Worm (Caenorhabditis elegans) whole organism, L4/young adult: ENCODE measurements around the gene mec-2.

ENCODE experiments used
- W03F9.2 ChIP-seq: fragments of 150-350 bp; optimal IDR thresholded peaks from 2 replicates; lab custom pipeline; 2014; ENCODE audit warnings: missing biosample characterization, missing genetic modification characterization
- dao-5 ChIP-seq: sonication (generic microtip); optimal IDR thresholded peaks from 2 replicates; lab custom pipeline; 2016; ENCODE audit warnings: missing genotype, missing genetic modification characterization, moderate library complexity, missing compliant biosample characterization
- him-1 ChIP-seq: sonication (generic microtip); optimal IDR thresholded peaks from 2 replicates; lab custom pipeline; 2016; ENCODE audit warnings: missing genotype, missing genetic modification reagents, missing genetic modification characterization, missing compliant biosample characterization

The mec-2 gene

ce11 chrX:5579714-5580265 is 12.2 kb downstream of the mec-2 start:
- TF ChIP-seq him-1 (tag; lab: Kevin White, UChicago) (no peak), W03F9.2 (no peak), dao-5 (no peak)

- TF ChIP-seq dao-5 = no peak
- TF ChIP-seq him-1 (tag; lab: Kevin White, UChicago) = no peak
- TF ChIP-seq W03F9.2 = no peak
These were observed 24.3 kb downstream of the mec-2 start for ce11 chrX:5591830-5592229.

ce11 chrX:5592517-5593183 is 25.1 kb downstream of the mec-2 start, which contains the start of gene unc-97:
unc-97 (plus strand) TSS chrX:5593133.
- TF ChIP-seq dao-5 = no peak

ce11 chrX:5599224-5599623 is 31.7 kb downstream of the mec-2 start, which contains the start of gene sulp-2:
sulp-2 (minus strand) TSS chrX:5599330.
- TF ChIP-seq W03F9.2 = no peak
- TF ChIP-seq him-1 (tag; lab: Kevin White, UChicago) = no peak
- no peak for TF ChIP-seq dao-5

- no peak for TF ChIP-seq him-1 (tag; lab: Kevin White, UChicago)
- TF ChIP-seq dao-5 = no peak
- no peak for TF ChIP-seq W03F9.2
These were observed 35.8 kb downstream of the mec-2 start, which contains the start of gene F14D12.1 for ce11 chrX:5603338-5603816. F14D12.1 (plus strand) TSS chrX:5603766.

- TF ChIP-seq dao-5 = no peak
- TF ChIP-seq W03F9.2 = no peak
- TF ChIP-seq him-1 (tag; lab: Kevin White, UChicago) = no peak
These were observed 37.5 kb downstream of the mec-2 start for ce11 chrX:5605049-5605448.

ce11 chrX:5611155-5611554 is 43.6 kb downstream of the mec-2 start, which contains the start of gene octr-1:
octr-1 (minus strand) TSS chrX:5611255.
- TF ChIP-seq dao-5 (no peak), him-1 (tag; lab: Kevin White, UChicago) (no peak), W03F9.2 (no peak)

- no peak for TF ChIP-seq dao-5
- TF ChIP-seq W03F9.2 = no peak
- no peak for TF ChIP-seq him-1 (tag; lab: Kevin White, UChicago)
These were observed 48.4 kb downstream of the mec-2 start for ce11 chrX:5616000-5616399.

- no peak for TF ChIP-seq him-1 (tag; lab: Kevin White, UChicago)
- no peak for TF ChIP-seq dao-5
- TF ChIP-seq W03F9.2 = no peak
These were observed 54.2 kb downstream of the mec-2 start for ce11 chrX:5621793-5622192.

ce11 chrX:5628432-5628977 is 61.0 kb downstream of the mec-2 start:
- TF ChIP-seq dao-5 = no peak
- TF ChIP-seq him-1 (tag; lab: Kevin White, UChicago) = no peak
- no peak for TF ChIP-seq W03F9.2

ce11 chrX:5629941-5630340 is 62.4 kb downstream of the mec-2 start, which contains the start of gene argn-1:
argn-1 (plus strand) TSS chrX:5630023.
- no peak for TF ChIP-seq W03F9.2
- TF ChIP-seq dao-5 = no peak
- no peak for TF ChIP-seq him-1 (tag; lab: Kevin White, UChicago)

- TF ChIP-seq him-1 (tag; lab: Kevin White, UChicago) = no peak
- TF ChIP-seq W03F9.2 = no peak
- TF ChIP-seq dao-5 = no peak
These were observed 63.5 kb downstream of the mec-2 start for ce11 chrX:5631008-5631407.

ce11 chrX:5631626-5632025 is 64.1 kb downstream of the mec-2 start, which contains the start of gene T22B7.8:
T22B7.8 (plus strand) TSS chrX:5631926.
- TF ChIP-seq W03F9.2 = no peak
- TF ChIP-seq dao-5 = no peak
- TF ChIP-seq him-1 (tag; lab: Kevin White, UChicago) = no peak

- TF ChIP-seq W03F9.2 (no peak), him-1 (tag; lab: Kevin White, UChicago) (no peak)
These were observed 72.0 kb downstream of the mec-2 start for ce11 chrX:5639562-5639961.
